Fruit fly (Drosophila melanogaster) whole organism, embryonic: ENCODE data around the gene dikar.
A peak's percentile ranks its signal among the peaks of the same experiment; 100 is the strongest.

Experiments used
- Asciz ChIP-seq: fragments of 200-800 bp; sonication (Bioruptor generic); optimal IDR thresholded peaks from 2 replicates; lab custom pipeline; 2017; ENCODE audit warnings: missing biosample characterization, mild to moderate bottlenecking, missing genetic modification characterization, missing genetic modification reagents
- Bdp1 ChIP-seq: fragments of 200-800 bp; sonication (Bioruptor generic); optimal IDR thresholded peaks from 3 replicates; lab custom pipeline; 2016; ENCODE audit warnings: missing biosample characterization, missing genetic modification characterization
- C15 ChIP-seq: fragments of 200-800 bp; sonication (Bioruptor generic); IDR thresholded peaks from 3 replicates; pipeline ENCODE4 v1.3.6; 2022; ENCODE audit warnings: missing biosample characterization, missing genetic modification characterization
- CG10321 ChIP-seq: fragments of 200-800 bp; sonication (Bioruptor generic); IDR thresholded peaks from 2 replicates; pipeline ENCODE4 v1.3.6; 2022; ENCODE audit warnings: missing biosample characterization, missing genetic modification characterization
- CG10431 ChIP-seq: fragments of 200-800 bp; sonication (Bioruptor generic); optimal IDR thresholded peaks from 3 replicates; lab custom pipeline; 2018; ENCODE audit warnings: missing biosample characterization, mild to moderate bottlenecking, missing genetic modification characterization
- CG10462 ChIP-seq: fragments of 200-800 bp; sonication (Bioruptor generic); optimal IDR thresholded peaks from 2 replicates; lab custom pipeline; 2016; ENCODE audit warnings: missing biosample characterization, missing genetic modification characterization
- CG11456 ChIP-seq: fragments of 200-800 bp; sonication (Bioruptor generic); IDR thresholded peaks from 3 replicates; pipeline ENCODE4 v1.3.6; 2022; ENCODE audit warnings: missing biosample characterization, missing genetic modification characterization
- CG11504 ChIP-seq: fragments of 200-800 bp; sonication (Bioruptor generic); optimal IDR thresholded peaks from 3 replicates; lab custom pipeline; 2019; ENCODE audit warnings: missing biosample characterization, mild to moderate bottlenecking, missing genetic modification characterization, moderate library complexity
- CG12104 ChIP-seq: fragments of 200-800 bp; sonication (Bioruptor generic); optimal IDR thresholded peaks from 3 replicates; lab custom pipeline; 2016; ENCODE audit warnings: missing biosample characterization, missing genetic modification characterization
- CG13296 ChIP-seq: fragments of 200-800 bp; sonication (Bioruptor generic); optimal IDR thresholded peaks from 3 replicates; lab custom pipeline; 2018; ENCODE audit warnings: missing biosample characterization, mild to moderate bottlenecking, missing genetic modification characterization
- CG13894 ChIP-seq: fragments of 200-800 bp; sonication (Bioruptor generic); optimal IDR thresholded peaks from 3 replicates; lab custom pipeline; 2018; ENCODE audit warnings: missing biosample characterization, mild to moderate bottlenecking, missing genetic modification characterization, moderate library complexity
- CG15073 ChIP-seq: fragments of 200-800 bp; sonication (Bioruptor generic); optimal IDR thresholded peaks from 2 replicates; lab custom pipeline; 2016; ENCODE audit warnings: missing biosample characterization, missing genetic modification characterization
- CG15479 ChIP-seq: fragments of 200-800 bp; sonication (Bioruptor generic); optimal IDR thresholded peaks from 3 replicates; lab custom pipeline; 2019; ENCODE audit warnings: missing biosample characterization, mild to moderate bottlenecking, missing genetic modification characterization, moderate library complexity
- CG15514 ChIP-seq: fragments of 200-800 bp; sonication (Bioruptor generic); optimal IDR thresholded peaks from 3 replicates; lab custom pipeline; 2017; ENCODE audit warnings: missing biosample characterization, missing genetic modification characterization, mild to moderate bottlenecking, moderate library complexity, missing genetic modification reagents
- CG1647 ChIP-seq: fragments of 200-800 bp; sonication (Bioruptor generic); optimal IDR thresholded peaks from 3 replicates; lab custom pipeline; 2016; ENCODE audit warnings: missing biosample characterization, missing genetic modification characterization
- CG16863 ChIP-seq: fragments of 200-800 bp; sonication (Bioruptor generic); optimal IDR thresholded peaks from 3 replicates; lab custom pipeline; 2016; ENCODE audit warnings: missing biosample characterization, missing genetic modification characterization
- CG2875 ChIP-seq: fragments of 200-800 bp; sonication (Bioruptor generic); optimal IDR thresholded peaks from 2 replicates; lab custom pipeline; 2017; ENCODE audit warnings: missing biosample characterization, mild to moderate bottlenecking, missing genetic modification characterization, missing genetic modification reagents
- CG3163 ChIP-seq: fragments of 200-800 bp; sonication (Bioruptor generic); optimal IDR thresholded peaks from 3 replicates; lab custom pipeline; 2016; ENCODE audit warnings: missing biosample characterization, missing genetic modification characterization
- CG3847 ChIP-seq: fragments of 200-800 bp; sonication (Bioruptor generic); IDR thresholded peaks from 2 replicates; pipeline ENCODE4 v1.3.6; 2022; ENCODE audit warnings: missing biosample characterization, missing genetic modification characterization
- CG3995 ChIP-seq: fragments of 200-800 bp; sonication (Bioruptor generic); optimal IDR thresholded peaks from 3 replicates; lab custom pipeline; 2016; ENCODE audit warnings: missing biosample characterization, missing genetic modification characterization
- CG4730 ChIP-seq: fragments of 200-800 bp; sonication (Bioruptor generic); IDR thresholded peaks from 2 replicates; pipeline ENCODE4 v1.3.6; 2022; ENCODE audit warnings: missing biosample characterization, missing genetic modification characterization
- CG6254 ChIP-seq: fragments of 200-800 bp; sonication (Bioruptor generic); optimal IDR thresholded peaks from 3 replicates; lab custom pipeline; 2017; ENCODE audit warnings: mild to moderate bottlenecking, missing biosample characterization, missing genetic modification reagents, missing genetic modification characterization
- CG7928 ChIP-seq: fragments of 200-800 bp; sonication (Bioruptor generic); optimal IDR thresholded peaks from 2 replicates; lab custom pipeline; 2017; ENCODE audit warnings: missing biosample characterization, mild to moderate bottlenecking, missing genetic modification characterization
- CG9932 ChIP-seq: fragments of 200-800 bp; sonication (Bioruptor generic); IDR thresholded peaks from 2 replicates; pipeline ENCODE4 v1.3.6; 2022; ENCODE audit warnings: missing biosample characterization, missing genetic modification characterization
- CoRest ChIP-seq: fragments of 200-800 bp; sonication (Bioruptor generic); optimal IDR thresholded peaks from 3 replicates; lab custom pipeline; 2018; ENCODE audit warnings: missing biosample characterization, mild to moderate bottlenecking, missing genetic modification characterization, moderate library complexity
- D19B ChIP-seq: fragments of 200-800 bp; sonication (Bioruptor generic); optimal IDR thresholded peaks from 2 replicates; lab custom pipeline; 2017; ENCODE audit warnings: missing biosample characterization, mild to moderate bottlenecking, missing genetic modification characterization
- Dek ChIP-seq: fragments of 200-800 bp; sonication (Bioruptor generic); optimal IDR thresholded peaks from 3 replicates; lab custom pipeline; 2019; ENCODE audit warnings: missing biosample characterization, mild to moderate bottlenecking, missing genetic modification characterization, moderate library complexity
- ERR ChIP-seq: fragments of 200-800 bp; sonication (Bioruptor generic); optimal IDR thresholded peaks from 2 replicates; lab custom pipeline; 2016; ENCODE audit warnings: missing biosample characterization, missing genetic modification characterization
- HLH54F ChIP-seq: fragments of 200-800 bp; sonication (Bioruptor generic); optimal IDR thresholded peaks from 3 replicates; lab custom pipeline; 2016; ENCODE audit warnings: missing biosample characterization, missing genetic modification characterization
- HLHmδ ChIP-seq: fragments of 200-800 bp; sonication (Bioruptor generic); optimal IDR thresholded peaks from 2 replicates; lab custom pipeline; 2018; ENCODE audit warnings: missing biosample characterization, mild to moderate bottlenecking, missing genetic modification characterization, moderate library complexity
- Mrtf ChIP-seq: fragments of 200-800 bp; sonication (Bioruptor generic); IDR thresholded peaks from 3 replicates; pipeline ENCODE4 v1.3.6; 2022; ENCODE audit warnings: missing biosample characterization, missing genetic modification characterization
- Rfx ChIP-seq: fragments of 200-800 bp; sonication (Bioruptor generic); IDR thresholded peaks from 2 replicates; pipeline ENCODE4 v1.3.6; 2022; ENCODE audit warnings: missing biosample characterization, missing genetic modification characterization
- Xrp1 ChIP-seq: fragments of 200-800 bp; sonication (Bioruptor generic); IDR thresholded peaks from 2 replicates; pipeline ENCODE4 v1.3.6; 2022; ENCODE audit warnings: missing biosample characterization, missing genetic modification characterization
- ara ChIP-seq: fragments of 200-800 bp; sonication (Bioruptor generic); IDR thresholded peaks from 2 replicates; pipeline ENCODE4 v1.3.6; 2022; ENCODE audit warnings: missing biosample characterization, missing genetic modification characterization
- bbx ChIP-seq: fragments of 200-800 bp; sonication (Bioruptor generic); IDR thresholded peaks from 2 replicates; pipeline ENCODE4 v1.3.6; 2022; ENCODE audit warnings: missing biosample characterization, missing genetic modification characterization; ENCODE audit not compliant: partially characterized antibody
- cato ChIP-seq: fragments of 200-800 bp; sonication (Bioruptor generic); optimal IDR thresholded peaks from 2 replicates; lab custom pipeline; 2016; ENCODE audit warnings: missing biosample characterization, missing genetic modification characterization, borderline replicate concordance
- en ChIP-seq: fragments of 200-800 bp; sonication (Bioruptor generic); optimal IDR thresholded peaks from 2 replicates; lab custom pipeline; 2016; ENCODE audit warnings: missing biosample characterization, missing genetic modification characterization
- exex ChIP-seq: fragments of 200-800 bp; sonication (Bioruptor generic); optimal IDR thresholded peaks from 4 replicates; lab custom pipeline; 2018; ENCODE audit warnings: missing biosample characterization, mild to moderate bottlenecking, missing genetic modification characterization, moderate library complexity
- fd102C ChIP-seq: fragments of 200-800 bp; sonication (Bioruptor generic); optimal IDR thresholded peaks from 2 replicates; lab custom pipeline; 2018; ENCODE audit warnings: missing biosample characterization, mild to moderate bottlenecking, missing genetic modification characterization, moderate library complexity
- gcm2 ChIP-seq: fragments of 200-800 bp; sonication (Bioruptor generic); optimal IDR thresholded peaks from 2 replicates; lab custom pipeline; 2016; ENCODE audit warnings: missing biosample characterization, missing genetic modification characterization
- hth ChIP-seq: fragments of >200 bp; optimal IDR thresholded peaks from 2 replicates; lab custom pipeline; 2017; ENCODE audit warnings: inconsistent platforms
- lbe ChIP-seq: fragments of 200-800 bp; sonication (Bioruptor generic); optimal IDR thresholded peaks from 2 replicates; lab custom pipeline; 2016; ENCODE audit warnings: missing biosample characterization, mild to moderate bottlenecking, missing genetic modification characterization
- lola ChIP-seq, 3 experiments: fragments of >200 bp in 2 of 3; fragments of 200-800 bp in 1 of 3; sonication (Bioruptor generic) in 1 of 3; optimal IDR thresholded peaks; 2 replicates each; lab custom pipeline; 2017 to 2019; ENCODE audit warnings: missing biosample characterization in 3 of 3, missing genetic modification characterization in 3 of 3, mild to moderate bottlenecking in 1 of 3, moderate library complexity in 1 of 3
- mirr ChIP-seq: fragments of 200-800 bp; sonication (Bioruptor generic); optimal IDR thresholded peaks from 3 replicates; lab custom pipeline; 2018; ENCODE audit warnings: missing biosample characterization, mild to moderate bottlenecking, missing genetic modification characterization
- org-1 ChIP-seq: fragments of 200-800 bp; sonication (Bioruptor generic); optimal IDR thresholded peaks from 2 replicates; lab custom pipeline; 2017; ENCODE audit warnings: missing biosample characterization, missing genetic modification characterization
- peb ChIP-seq: fragments of 200-800 bp; sonication (Bioruptor generic); IDR thresholded peaks from 2 replicates; pipeline ENCODE4 v1.3.6; 2022; ENCODE audit warnings: missing biosample characterization, missing genetic modification characterization
- pfk ChIP-seq: fragments of 200-800 bp; sonication (Bioruptor generic); optimal IDR thresholded peaks from 2 replicates; lab custom pipeline; 2018; ENCODE audit warnings: missing biosample characterization, mild to moderate bottlenecking, missing genetic modification characterization, moderate library complexity
- sr ChIP-seq: fragments of 200-800 bp; sonication (Bioruptor generic); IDR thresholded peaks from 3 replicates; pipeline ENCODE4 v1.3.6; 2022; ENCODE audit warnings: missing biosample characterization, missing genetic modification characterization
- tll ChIP-seq, 2 experiments: fragments of 200-800 bp in 1 of 2; fragments of >200 bp in 1 of 2; sonication (Bioruptor generic) in 1 of 2; optimal IDR thresholded peaks; 2 replicates each; lab custom pipeline; 2017 to 2019; ENCODE audit warnings: missing biosample characterization in 2 of 2, missing genetic modification characterization in 2 of 2, mild to moderate bottlenecking in 1 of 2, moderate library complexity in 1 of 2
- ttk ChIP-seq: fragments of 200-800 bp; sonication (Bioruptor generic); IDR thresholded peaks from 2 replicates; pipeline ENCODE4 v2.1.2; 2022; ENCODE audit warnings: missing biosample characterization, missing genetic modification characterization
- zfh2 ChIP-seq: fragments of 200-800 bp; sonication (Bioruptor generic); optimal IDR thresholded peaks from 2 replicates; lab custom pipeline; 2016; ENCODE audit warnings: missing biosample characterization, missing genetic modification characterization

dikar gene

dm6 chr3L:6747127-6747526 is 4.2 kb upstream of the dikar start (continued):
- TF ChIP-seq CG1647 (GFP tag; lab: Kevin White, UChicago) (no peak), CG12104 (GFP tag; lab: Kevin White, UChicago) (no peak), lbe (no peak), tll (GFP tag; optimal IDR thresholded peaks at IDR 0.05; lab: Kevin White, UChicago) (no peak), CG15514 (GFP tag; lab: Kevin White, UChicago) (peak; percentile 42), org-1 (GFP tag; lab: Kevin White, UChicago) (no peak), Xrp1 (peak; percentile 59; the same call in 1 of the 2 replicates), HLH54F (GFP tag; lab: Kevin White, UChicago) (peak; percentile 67), hth (no peak), CG6254 (GFP tag; lab: Kevin White, UChicago) (no peak), CG10321 (GFP tag; lab: Robert Waterston, UW) (no peak), ttk (GFP tag; lab: Robert Waterston, UW) (peak; percentile 13; the same call in 1 of the 2 replicates), CG7928 (no peak), Asciz (GFP tag; lab: Kevin White, UChicago) (no peak), sr (GFP tag; lab: Robert Waterston, UW) (0 out of 3 replicates have a peak, but pooled peaks have one; percentile 41), D19B (no peak), CG4730 (GFP tag; lab: Robert Waterston, UW) (no peak), pfk (GFP tag; lab: Kevin White, UChicago) (no peak), HLHmδ (peak; percentile 71), CG9932 (GFP tag; lab: Robert Waterston, UW) (peak; percentile 84), lola (GFP tag; optimal IDR thresholded peaks at IDR 0.05; lab: Kevin White, UChicago) (peak in 1 of 3 experiments; percentile 23), peb (GFP tag; lab: Robert Waterston, UW) (peak; percentile 7; the same call in 1 of the 2 replicates), CG3847 (GFP tag; lab: Robert Waterston, UW) (peak; percentile 83), Dek (tag; lab: Kevin White, UChicago) (no peak), ERR (GFP tag; lab: Kevin White, UChicago) (no peak), CoRest (tag; lab: Kevin White, UChicago) (peak; percentile 56), zfh2 (GFP tag; lab: Kevin White, UChicago) (peak; percentile 58), CG15073 (GFP tag; lab: Kevin White, UChicago) (no peak), fd102C (no peak), CG16863 (GFP tag; lab: Kevin White, UChicago) (no peak), C15 (no peak), bbx (peak; percentile 71), CG13296 (GFP tag; lab: Kevin White, UChicago) (peak; percentile 33), CG11504 (tag; lab: Kevin White, UChicago) (peak; percentile 61), en (no peak), Rfx (peak; percentile 85), CG11456 (GFP tag; lab: Robert Waterston, UW) (peak; percentile 85), mirr (peak; percentile 64), exex (no peak), Mrtf (GFP tag; lab: Robert Waterston, UW) (no peak; the same call in 2 of the 3 replicates), CG2875 (GFP tag; lab: Kevin White, UChicago) (no peak), ara (GFP tag; lab: Robert Waterston, UW) (0 out of 2 replicates have a peak, but pooled peaks have one; percentile 28), cato (no peak), CG10462 (GFP tag; lab: Kevin White, UChicago) (no peak), CG3995 (GFP tag; lab: Kevin White, UChicago) (peak; percentile 50), Bdp1 (GFP tag; lab: Kevin White, UChicago) (no peak), gcm2 (GFP tag; lab: Kevin White, UChicago) (no peak), CG10431 (GFP tag; lab: Kevin White, UChicago) (peak; percentile 100), CG13894 (tag; lab: Kevin White, UChicago) (peak; percentile 64), CG3163 (peak; percentile 23), CG15479 (GFP tag; lab: Kevin White, UChicago) (peak; percentile 7)
